Worm (Caenorhabditis elegans) whole organism, L1 larva: Measurements from ENCODE around the gene fbxa-43.
A peak's percentile ranks its signal among the peaks of the same experiment; 100 is the strongest.

Experiments used
- C04F5.9 ChIP-seq: sonication (generic microtip); optimal IDR thresholded peaks from 2 replicates; lab custom pipeline; 2016; ENCODE audit warnings: missing genetic modification characterization, missing compliant biosample characterization
- Y116A8C.19 ChIP-seq: sonication (generic microtip); optimal IDR thresholded peaks from 2 replicates; lab custom pipeline; 2016; ENCODE audit warnings: missing compliant biosample characterization, missing genetic modification characterization, borderline replicate concordance
- aly-2 ChIP-seq: fragments of 150-350 bp; optimal IDR thresholded peaks from 2 replicates; lab custom pipeline; 2014; ENCODE audit warnings: missing biosample characterization, missing genetic modification characterization
- blmp-1 ChIP-seq: fragments of 150-350 bp; optimal IDR thresholded peaks from 2 replicates; lab custom pipeline; 2014; ENCODE audit warnings: missing biosample characterization, missing genetic modification characterization
- ceh-63 ChIP-seq: fragments of 200-800 bp; sonication (Bioruptor generic); optimal IDR thresholded peaks from 2 replicates; lab custom pipeline; 2018; ENCODE audit warnings: mild to moderate bottlenecking, missing genetic modification characterization, missing compliant biosample characterization
- efl-1 ChIP-seq, 4 experiments: fragments of 150-350 bp; optimal IDR thresholded peaks in 3 of 4; peaks in 1 of 4; 1 replicate in 1 of 4; 2 replicates in 3 of 4; lab custom pipeline; 2014; ENCODE audit warnings: missing biosample characterization in 2 of 4, missing genetic modification characterization in 2 of 4, missing genetic modification reagents in 2 of 4
- elt-2 ChIP-seq: sonication (generic microtip); optimal IDR thresholded peaks from 2 replicates; lab custom pipeline; 2016; ENCODE audit warnings: missing genetic modification characterization, mild to moderate bottlenecking, inconsistent platforms, missing compliant biosample characterization, missing genetic modification reagents
- elt-3 ChIP-seq, 6 experiments: fragments of 150-350 bp in 1 of 6; sonication (generic microtip); optimal IDR thresholded peaks; 2 replicates each; lab custom pipeline; 2017 to 2018; ENCODE audit warnings: missing biosample characterization in 6 of 6, missing genetic modification characterization in 6 of 6, inconsistent platforms in 1 of 6
- fkh-8 ChIP-seq: sonication (generic microtip); optimal IDR thresholded peaks from 2 replicates; lab custom pipeline; 2016; ENCODE audit warnings: mild to moderate bottlenecking, missing genetic modification characterization, missing compliant biosample characterization
- grh-1 ChIP-seq: fragments of 200-800 bp; sonication (Bioruptor generic); IDR thresholded peaks from 2 replicates; pipeline ENCODE4 v1.3.6; 2022; ENCODE audit warnings: missing genetic modification reagents, missing genetic modification characterization, missing compliant biosample characterization
- hlh-17 ChIP-seq: fragments of 200-800 bp; sonication (Bioruptor generic); optimal IDR thresholded peaks from 2 replicates; lab custom pipeline; 2018; ENCODE audit warnings: missing genetic modification characterization, mild to moderate bottlenecking, missing compliant biosample characterization, moderate library complexity, borderline replicate concordance
- hlh-4 ChIP-seq: sonication (generic microtip); optimal IDR thresholded peaks from 2 replicates; lab custom pipeline; 2016; ENCODE audit warnings: mild to moderate bottlenecking, missing genetic modification characterization, missing compliant biosample characterization
- irx-1 ChIP-seq: sonication (generic microtip); optimal IDR thresholded peaks from 2 replicates; lab custom pipeline; 2016; ENCODE audit warnings: missing genetic modification characterization, missing compliant biosample characterization
- lin-13 ChIP-seq: fragments of 150-350 bp; optimal IDR thresholded peaks from 2 replicates; lab custom pipeline; 2014; ENCODE audit warnings: missing biosample characterization, missing genetic modification reagents, missing genetic modification characterization
- lin-14 ChIP-seq: fragments of 200-800 bp; sonication (Bioruptor generic); optimal IDR thresholded peaks from 2 replicates; lab custom pipeline; 2018; ENCODE audit warnings: mild to moderate bottlenecking, missing genetic modification characterization, moderate library complexity, missing compliant biosample characterization
- lin-15B ChIP-seq: fragments of 150-350 bp; sonication (generic microtip); optimal IDR thresholded peaks from 3 replicates; lab custom pipeline; 2014; ENCODE audit warnings: missing biosample characterization, missing genetic modification characterization
- lin-35 ChIP-seq, 2 experiments: fragments of 150-350 bp; optimal IDR thresholded peaks; 2 replicates each; lab custom pipeline; 2014; ENCODE audit warnings: missing biosample characterization in 2 of 2, missing genetic modification characterization in 2 of 2, missing genetic modification reagents in 2 of 2
- lir-3 ChIP-seq: sonication (generic microtip); optimal IDR thresholded peaks from 2 replicates; lab custom pipeline; 2016; ENCODE audit warnings: mild to moderate bottlenecking, missing genetic modification characterization, moderate library complexity, missing compliant biosample characterization; ENCODE audit not compliant: poor library complexity
- mef-2 ChIP-seq: fragments of 150-350 bp; optimal IDR thresholded peaks from 2 replicates; lab custom pipeline; 2014; ENCODE audit warnings: missing biosample characterization, missing genetic modification characterization
- nhr-11 ChIP-seq: fragments of 150-350 bp; optimal IDR thresholded peaks from 2 replicates; lab custom pipeline; 2014; ENCODE audit warnings: missing biosample characterization, missing genetic modification characterization
- nhr-20 ChIP-seq: sonication (generic microtip); optimal IDR thresholded peaks from 2 replicates; lab custom pipeline; 2016; ENCODE audit warnings: mild to moderate bottlenecking, missing genetic modification characterization, missing compliant biosample characterization
- nhr-47 ChIP-seq: sonication (generic microtip); optimal IDR thresholded peaks from 2 replicates; lab custom pipeline; 2016; ENCODE audit warnings: mild to moderate bottlenecking, missing genetic modification characterization, moderate library complexity, missing compliant biosample characterization
- nhr-77 ChIP-seq: fragments of 150-350 bp; optimal IDR thresholded peaks from 2 replicates; lab custom pipeline; 2014; ENCODE audit warnings: missing biosample characterization, missing genetic modification characterization
- snu-23 ChIP-seq: sonication (generic microtip); optimal IDR thresholded peaks from 2 replicates; lab custom pipeline; 2016; ENCODE audit warnings: missing genetic modification characterization, missing compliant biosample characterization
- sox-4 ChIP-seq: sonication (generic microtip); optimal IDR thresholded peaks from 2 replicates; lab custom pipeline; 2016; ENCODE audit warnings: missing genetic modification characterization, missing compliant biosample characterization
- sup-37 ChIP-seq: fragments of 200-800 bp; sonication (Bioruptor generic); optimal IDR thresholded peaks from 2 replicates; lab custom pipeline; 2018; ENCODE audit warnings: mild to moderate bottlenecking, missing genetic modification characterization, missing compliant biosample characterization
- swsn-7 ChIP-seq: sonication (generic microtip); optimal IDR thresholded peaks from 2 replicates; lab custom pipeline; 2016; ENCODE audit warnings: missing genetic modification characterization, missing compliant biosample characterization
- tbx-2 ChIP-seq: sonication (generic microtip); optimal IDR thresholded peaks from 2 replicates; lab custom pipeline; 2016; ENCODE audit warnings: missing genetic modification characterization, missing compliant biosample characterization
- unc-86 ChIP-seq: sonication (generic microtip); optimal IDR thresholded peaks from 2 replicates; lab custom pipeline; 2016; ENCODE audit warnings: missing genetic modification characterization, missing compliant biosample characterization
- vab-15 ChIP-seq: sonication (generic microtip); optimal IDR thresholded peaks from 2 replicates; lab custom pipeline; 2017; ENCODE audit warnings: missing genotype, mild to moderate bottlenecking, missing genetic modification characterization, missing compliant biosample characterization

Gene fbxa-43

ce11 chrIII:2304149-2304548 is 45.4 kb upstream of the fbxa-43 start:
- no peak for TF ChIP-seq efl-1 (optimal IDR thresholded peaks at IDR 0.05; lab: Kevin White, UChicago)
- TF ChIP-seq efl-1 (GFP tag; optimal IDR thresholded peaks at IDR 0.05 in 1 of 2; lab: Kevin White, UChicago): peak in 1 of 2 experiments; percentile 26
- TF ChIP-seq C04F5.9: no peak

ce11 chrIII:2294736-2295135 is 36.0 kb upstream of the fbxa-43 start:
- no peak for TF ChIP-seq ceh-63 (GFP tag; lab: Kevin White, UChicago)
- no peak for TF ChIP-seq hlh-4 (tag; lab: Kevin White, UChicago)
- no peak for TF ChIP-seq unc-86
- no peak for TF ChIP-seq irx-1 (tag; lab: Kevin White, UChicago)
- no peak for TF ChIP-seq grh-1
- TF ChIP-seq blmp-1: no peak
- TF ChIP-seq efl-1 (optimal IDR thresholded peaks at IDR 0.05; lab: Kevin White, UChicago): no peak
- peak in 1 of 2 experiments; percentile 80 for TF ChIP-seq efl-1 (GFP tag; optimal IDR thresholded peaks at IDR 0.05 in 1 of 2; lab: Kevin White, UChicago)
- no peak for TF ChIP-seq Y116A8C.19 (tag; lab: Kevin White, UChicago)
- no peak for TF ChIP-seq nhr-20 (tag; lab: Kevin White, UChicago)
- no peak for TF ChIP-seq sup-37 (GFP tag; lab: Kevin White, UChicago)
- no peak for TF ChIP-seq sox-4 (tag; lab: Kevin White, UChicago)
- peak in 1 of 2 experiments; percentile 8 for TF ChIP-seq lin-35 (GFP tag; optimal IDR thresholded peaks at IDR 0.05; lab: Kevin White, UChicago)

ce11 chrIII:2291139-2291538 is 32.4 kb upstream of the fbxa-43 start, which contains the start of gene fbxa-219:
fbxa-219 (plus strand) TSS chrIII:2291415.
- TF ChIP-seq aly-2 (tag; lab: Kevin White, UChicago) (no peak), snu-23 (GFP tag; lab: Kevin White, UChicago) (no peak), lin-35 (GFP tag; optimal IDR thresholded peaks at IDR 0.05; lab: Kevin White, UChicago) (peak in 1 of 2 experiments; percentile 45), elt-2 (tag; lab: Kevin White, UChicago) (peak; percentile 32), nhr-77 (tag; lab: Kevin White, UChicago) (no peak), tbx-2 (no peak)

ce11 chrIII:2288261-2288660 is 29.5 kb upstream of the fbxa-43 start:
- TF ChIP-seq lir-3 (tag; lab: Kevin White, UChicago): no peak
- TF ChIP-seq nhr-11 (tag; lab: Kevin White, UChicago): no peak

- TF ChIP-seq hlh-17 (GFP tag; lab: Kevin White, UChicago) (no peak), vab-15 (tag; lab: Kevin White, UChicago) (no peak), sox-4 (tag; lab: Kevin White, UChicago) (no peak), fkh-8 (no peak), lin-15B (tag; lab: Kevin White, UChicago) (no peak), nhr-47 (no peak), swsn-7 (tag; lab: Kevin White, UChicago) (no peak), lin-13 (no peak), nhr-11 (tag; lab: Kevin White, UChicago) (no peak), lir-3 (tag; lab: Kevin White, UChicago) (no peak), mef-2 (tag; lab: Kevin White, UChicago) (no peak), elt-3 (tag; optimal IDR thresholded peaks at IDR 0.05; lab: Kevin White, UChicago) (no peak), lin-14 (GFP tag; lab: Kevin White, UChicago) (no peak)
These were observed 24.6 kb upstream of the fbxa-43 start for ce11 chrIII:2283341-2283847.
